Fruit fly (Drosophila melanogaster) whole organism, embryonic: ENCODE data around the gene CG42305.

Experiments
- B-H1 ChIP-seq: fragments of 200-800 bp; sonication (Bioruptor generic); IDR thresholded peaks from 3 replicates; pipeline ENCODE4 v1.3.6; 2022; ENCODE audit warnings: missing biosample characterization, missing genetic modification characterization
- B-H2 ChIP-seq: fragments of 200-800 bp; sonication (Bioruptor generic); optimal IDR thresholded peaks from 2 replicates; lab custom pipeline; 2018; ENCODE audit warnings: missing biosample characterization, mild to moderate bottlenecking, missing genetic modification characterization
- CG11247 ChIP-seq: fragments of 200-800 bp; sonication (Bioruptor generic); IDR thresholded peaks from 2 replicates; pipeline ENCODE4 v1.3.6; 2022; ENCODE audit warnings: missing biosample characterization, missing genetic modification characterization
- CG11723 ChIP-seq: fragments of 200-800 bp; sonication (Bioruptor generic); optimal IDR thresholded peaks from 2 replicates; lab custom pipeline; 2017; ENCODE audit warnings: missing biosample characterization, mild to moderate bottlenecking, missing genetic modification characterization
- CG12071 ChIP-seq: fragments of 200-800 bp; sonication (Bioruptor generic); optimal IDR thresholded peaks from 3 replicates; lab custom pipeline; 2018; ENCODE audit warnings: missing biosample characterization, mild to moderate bottlenecking, missing genetic modification characterization
- CG12236 ChIP-seq: fragments of 200-800 bp; sonication (Bioruptor generic); optimal IDR thresholded peaks from 2 replicates; lab custom pipeline; 2016; ENCODE audit warnings: missing biosample characterization, missing genetic modification characterization
- CG13624 ChIP-seq: fragments of 200-800 bp; sonication (Bioruptor generic); optimal IDR thresholded peaks from 2 replicates; lab custom pipeline; 2016; ENCODE audit warnings: missing biosample characterization, missing genetic modification characterization
- CG14710 ChIP-seq: fragments of 200-800 bp; sonication (Bioruptor generic); optimal IDR thresholded peaks from 3 replicates; lab custom pipeline; 2019; ENCODE audit warnings: missing biosample characterization, mild to moderate bottlenecking, missing genetic modification characterization, moderate library complexity
- CG1647 ChIP-seq: fragments of 200-800 bp; sonication (Bioruptor generic); optimal IDR thresholded peaks from 3 replicates; lab custom pipeline; 2016; ENCODE audit warnings: missing biosample characterization, missing genetic modification characterization
- CG16863 ChIP-seq: fragments of 200-800 bp; sonication (Bioruptor generic); optimal IDR thresholded peaks from 3 replicates; lab custom pipeline; 2016; ENCODE audit warnings: missing biosample characterization, missing genetic modification characterization
- CG1792 ChIP-seq: fragments of 200-800 bp; sonication (Bioruptor generic); optimal IDR thresholded peaks from 2 replicates; lab custom pipeline; 2016; ENCODE audit warnings: missing biosample characterization, missing genetic modification characterization
- CG18262 ChIP-seq: fragments of 200-800 bp; optimal IDR thresholded peaks from 3 replicates; lab custom pipeline; 2019; ENCODE audit warnings: missing biosample characterization, mild to moderate bottlenecking, missing genetic modification characterization, moderate library complexity
- CG18764 ChIP-seq: fragments of 200-800 bp; sonication (Bioruptor generic); optimal IDR thresholded peaks from 3 replicates; lab custom pipeline; 2016; ENCODE audit warnings: missing biosample characterization, missing genetic modification characterization
- CG31224 ChIP-seq: fragments of 200-800 bp; sonication (Bioruptor generic); IDR thresholded peaks from 2 replicates; pipeline ENCODE4 v1.3.6; 2022; ENCODE audit warnings: missing biosample characterization, missing genetic modification characterization
- CG33557 ChIP-seq: fragments of 200-800 bp; sonication (Bioruptor generic); optimal IDR thresholded peaks from 2 replicates; lab custom pipeline; 2019; ENCODE audit warnings: missing biosample characterization, mild to moderate bottlenecking, missing genetic modification characterization, moderate library complexity
- CG34376 ChIP-seq: fragments of 200-800 bp; sonication (Bioruptor generic); optimal IDR thresholded peaks from 2 replicates; lab custom pipeline; 2018; ENCODE audit warnings: missing biosample characterization, mild to moderate bottlenecking, missing genetic modification characterization
- CG4282 ChIP-seq: fragments of 200-800 bp; sonication (Bioruptor generic); optimal IDR thresholded peaks from 2 replicates; lab custom pipeline; 2016; ENCODE audit warnings: missing biosample characterization, missing genetic modification characterization
- CG4707 ChIP-seq: fragments of 200-800 bp; sonication (Bioruptor generic); optimal IDR thresholded peaks from 2 replicates; lab custom pipeline; 2018; ENCODE audit warnings: missing biosample characterization, mild to moderate bottlenecking, missing genetic modification characterization, moderate library complexity
- CG4730 ChIP-seq: fragments of 200-800 bp; sonication (Bioruptor generic); IDR thresholded peaks from 2 replicates; pipeline ENCODE4 v1.3.6; 2022; ENCODE audit warnings: missing biosample characterization, missing genetic modification characterization
- CG6765 ChIP-seq: fragments of 200-800 bp; sonication (Bioruptor generic); optimal IDR thresholded peaks from 3 replicates; lab custom pipeline; 2017; ENCODE audit warnings: missing biosample characterization, mild to moderate bottlenecking, missing genetic modification characterization
- Elba2 ChIP-seq: fragments of 200-800 bp; sonication (Bioruptor generic); optimal IDR thresholded peaks from 3 replicates; lab custom pipeline; 2016; ENCODE audit warnings: missing biosample characterization, missing genetic modification characterization
- Gug ChIP-seq: fragments of 200-800 bp; sonication (Bioruptor generic); IDR thresholded peaks from 4 replicates; pipeline ENCODE4 v1.3.6; 2022; ENCODE audit warnings: missing biosample characterization, missing genetic modification characterization
- HLHmδ ChIP-seq: fragments of 200-800 bp; sonication (Bioruptor generic); optimal IDR thresholded peaks from 2 replicates; lab custom pipeline; 2018; ENCODE audit warnings: missing biosample characterization, mild to moderate bottlenecking, missing genetic modification characterization, moderate library complexity
- Kr ChIP-seq: fragments of 200-800 bp; sonication (Bioruptor generic); optimal IDR thresholded peaks from 2 replicates; lab custom pipeline; 2017; ENCODE audit warnings: missing biosample characterization, mild to moderate bottlenecking, missing genetic modification characterization
- Lpt ChIP-seq: fragments of >200 bp; optimal IDR thresholded peaks from 2 replicates; lab custom pipeline; 2018; ENCODE audit warnings: missing biosample characterization, missing genetic modification characterization
- Med ChIP-seq: fragments of 200-800 bp; sonication (Bioruptor generic); peaks from one replicate; lab custom pipeline; 2016; ENCODE audit warnings: missing biosample characterization, missing genetic modification characterization, mild to moderate bottlenecking, inconsistent platforms, moderate library complexity
- Mrtf ChIP-seq: fragments of 200-800 bp; sonication (Bioruptor generic); IDR thresholded peaks from 3 replicates; pipeline ENCODE4 v1.3.6; 2022; ENCODE audit warnings: missing biosample characterization, missing genetic modification characterization
- Myb ChIP-seq: fragments of 200-800 bp; sonication (Bioruptor generic); optimal IDR thresholded peaks from 2 replicates; lab custom pipeline; 2016; ENCODE audit warnings: missing biosample characterization, missing genetic modification characterization
- Optix ChIP-seq: fragments of 200-800 bp; sonication (Bioruptor generic); IDR thresholded peaks from 3 replicates; pipeline ENCODE4 v1.3.6; 2022; ENCODE audit warnings: missing biosample characterization, missing genetic modification characterization
- Rx ChIP-seq: fragments of 200-800 bp; sonication (Bioruptor generic); IDR thresholded peaks from 2 replicates; pipeline ENCODE4 v1.3.6; 2022; ENCODE audit warnings: missing biosample characterization, missing genetic modification characterization
- Stat92E ChIP-seq, 3 experiments: fragments of >200 bp in 2 of 3; fragments of 200-800 bp in 1 of 3; sonication (Bioruptor generic) in 1 of 3; optimal IDR thresholded peaks; 2 replicates each; lab custom pipeline; 2017 to 2019; ENCODE audit warnings: missing biosample characterization in 3 of 3, missing genetic modification characterization in 3 of 3, mild to moderate bottlenecking in 1 of 3, moderate library complexity in 1 of 3
- abd-A ChIP-seq: fragments of 200-800 bp; sonication (Bioruptor generic); optimal IDR thresholded peaks from 3 replicates; lab custom pipeline; 2019; ENCODE audit warnings: missing biosample characterization, mild to moderate bottlenecking, missing genetic modification characterization, moderate library complexity
- al ChIP-seq: fragments of 200-800 bp; sonication (Bioruptor generic); IDR thresholded peaks from 2 replicates; pipeline ENCODE4 v1.3.6; 2022; ENCODE audit warnings: missing biosample characterization, missing genetic modification characterization
- ase ChIP-seq: fragments of 200-800 bp; sonication (Bioruptor generic); IDR thresholded peaks from 3 replicates; pipeline ENCODE4 v1.3.6; 2022; ENCODE audit warnings: missing biosample characterization, missing genetic modification characterization
- cas ChIP-seq: fragments of 200-800 bp; sonication (Bioruptor generic); IDR thresholded peaks from 2 replicates; pipeline ENCODE4 v1.3.6; 2022; ENCODE audit warnings: missing biosample characterization, missing genetic modification characterization
- chif ChIP-seq, 2 experiments: fragments of 200-800 bp; sonication (Bioruptor generic); optimal IDR thresholded peaks; 3 replicates each; lab custom pipeline; 2016; ENCODE audit warnings: missing biosample characterization in 2 of 2, missing genetic modification characterization in 2 of 2
- dm ChIP-seq: fragments of 200-800 bp; sonication (Bioruptor generic); optimal IDR thresholded peaks from 3 replicates; lab custom pipeline; 2016; ENCODE audit warnings: missing biosample characterization, missing genetic modification characterization
- dmrt11E ChIP-seq: fragments of 200-800 bp; sonication (Bioruptor generic); optimal IDR thresholded peaks from 3 replicates; lab custom pipeline; 2018; ENCODE audit warnings: missing biosample characterization, mild to moderate bottlenecking, missing genetic modification characterization, moderate library complexity
- emc ChIP-seq: fragments of 200-800 bp; sonication (Bioruptor generic); optimal IDR thresholded peaks from 2 replicates; lab custom pipeline; 2016; ENCODE audit warnings: missing biosample characterization, missing genetic modification characterization
- fd3F ChIP-seq: fragments of 200-800 bp; sonication (Bioruptor generic); optimal IDR thresholded peaks from 2 replicates; lab custom pipeline; 2018; ENCODE audit warnings: missing biosample characterization, mild to moderate bottlenecking, missing genetic modification characterization, moderate library complexity
- fu2 ChIP-seq: fragments of 200-800 bp; sonication (Bioruptor generic); optimal IDR thresholded peaks from 2 replicates; lab custom pipeline; 2016; ENCODE audit warnings: missing biosample characterization, missing genetic modification characterization
- kni ChIP-seq: fragments of 200-800 bp; sonication (Bioruptor generic); optimal IDR thresholded peaks from 3 replicates; lab custom pipeline; 2017; ENCODE audit warnings: mild to moderate bottlenecking, missing biosample characterization, missing genetic modification reagents, missing genetic modification characterization
- mam ChIP-seq: fragments of 200-800 bp; sonication (Bioruptor generic); optimal IDR thresholded peaks from 3 replicates; lab custom pipeline; 2016; ENCODE audit warnings: missing biosample characterization, missing genetic modification characterization
- mirr ChIP-seq: fragments of 200-800 bp; sonication (Bioruptor generic); optimal IDR thresholded peaks from 3 replicates; lab custom pipeline; 2018; ENCODE audit warnings: missing biosample characterization, mild to moderate bottlenecking, missing genetic modification characterization
- onecut ChIP-seq: fragments of 200-800 bp; sonication (Bioruptor generic); IDR thresholded peaks from 2 replicates; pipeline ENCODE4 v1.3.6; 2022; ENCODE audit warnings: missing biosample characterization, missing genetic modification characterization
- otp ChIP-seq: fragments of 200-800 bp; sonication (Bioruptor generic); IDR thresholded peaks from 3 replicates; pipeline ENCODE4, ENCODE4 v1.3.6; 2022; ENCODE audit warnings: missing biosample characterization, missing genetic modification characterization
- row ChIP-seq: fragments of 200-800 bp; sonication (Bioruptor generic); IDR thresholded peaks from 3 replicates; pipeline ENCODE4 v1.3.6; 2022; ENCODE audit warnings: missing biosample characterization, missing genetic modification characterization
- sd ChIP-seq: fragments of 200-800 bp; sonication (Bioruptor generic); optimal IDR thresholded peaks from 3 replicates; lab custom pipeline; 2018; ENCODE audit warnings: missing biosample characterization, mild to moderate bottlenecking, missing genetic modification characterization, moderate library complexity
- sens ChIP-seq: fragments of 200-800 bp; sonication (Bioruptor generic); peaks from one replicate; lab custom pipeline; 2016; ENCODE audit warnings: missing biosample characterization, missing genetic modification characterization
- sna ChIP-seq: fragments of 200-800 bp; sonication (Bioruptor generic); IDR thresholded peaks from 2 replicates; pipeline ENCODE4 v1.3.6; 2022; ENCODE audit warnings: missing biosample characterization, missing genetic modification characterization; ENCODE audit not compliant: partially characterized antibody
- tio ChIP-seq: fragments of 200-800 bp; sonication (Bioruptor generic); optimal IDR thresholded peaks from 2 replicates; lab custom pipeline; 2017; ENCODE audit warnings: missing biosample characterization, missing genetic modification characterization, inconsistent platforms
- zfh1 ChIP-seq: fragments of 200-800 bp; sonication (Bioruptor generic); IDR thresholded peaks from 3 replicates; pipeline ENCODE4 v1.3.6; 2022; ENCODE audit warnings: missing biosample characterization, missing genetic modification characterization

Gene CG42305

dm6 chr2L:18857635-18858059, 45.2 kb downstream of the CG42305 start (continued):
- TF ChIP-seq Stat92E (GFP tag; optimal IDR thresholded peaks at IDR 0.05; lab: Kevin White, UChicago) = no peak
- TF ChIP-seq CG1792 (GFP tag; lab: Kevin White, UChicago) = peak; percentile 60
- TF ChIP-seq Mrtf (GFP tag; lab: Robert Waterston, UW) = peak; percentile 72; the same call in 2 of the 3 replicates
- no peak for TF ChIP-seq abd-A (tag; lab: Kevin White, UChicago)
- TF ChIP-seq Gug (GFP tag; lab: Robert Waterston, UW) = peak; percentile 86
- TF ChIP-seq dm (GFP tag; lab: Kevin White, UChicago) = peak; percentile 77
- peak; percentile 82 for TF ChIP-seq CG34376 (GFP tag; lab: Kevin White, UChicago)
- peak; percentile 86 for TF ChIP-seq onecut (GFP tag; lab: Robert Waterston, UW)
- TF ChIP-seq sens (GFP tag; lab: Kevin White, UChicago) = peak; percentile 97
- peak; percentile 81 for TF ChIP-seq CG11247 (GFP tag; lab: Robert Waterston, UW)
- TF ChIP-seq CG31224 = peak; percentile 84
- TF ChIP-seq CG12071 (GFP tag; lab: Kevin White, UChicago) = peak; percentile 88
- TF ChIP-seq mirr (GFP tag; lab: Kevin White, UChicago) = peak; percentile 81
- peak; percentile 78 for TF ChIP-seq CG33557
- TF ChIP-seq CG13624 = peak; percentile 72
- peak; percentile 74 for TF ChIP-seq CG12236 (GFP tag; lab: Kevin White, UChicago)
- TF ChIP-seq CG14710 (tag; lab: Kevin White, UChicago) = peak; percentile 93
- TF ChIP-seq Kr (GFP tag; lab: Kevin White, UChicago) = no peak
- peak; percentile 97 for TF ChIP-seq Med (GFP tag; lab: Kevin White, UChicago)
- peak; percentile 91 for TF ChIP-seq CG18262
- peak; percentile 86 for TF ChIP-seq Rx (GFP tag; lab: Robert Waterston, UW)
- TF ChIP-seq otp (GFP tag; lab: Robert Waterston, UW) = peak; percentile 92
- peak; percentile 80 for TF ChIP-seq dmrt11E (tag; lab: Kevin White, UChicago)
- TF ChIP-seq zfh1 (GFP tag; lab: Robert Waterston, UW) = peak; percentile 86
- peak; percentile 81 for TF ChIP-seq CG6765
- TF ChIP-seq Optix (GFP tag; lab: Robert Waterston, UW) = peak; percentile 85
- TF ChIP-seq CG1647 (GFP tag; lab: Kevin White, UChicago) = peak; percentile 62
- peak; percentile 95 for TF ChIP-seq mam (GFP tag; lab: Kevin White, UChicago)
- peak; percentile 76 for TF ChIP-seq CG11723 (GFP tag; lab: Kevin White, UChicago)
- TF ChIP-seq HLHmδ (GFP tag; lab: Kevin White, UChicago) = no peak
- TF ChIP-seq fd3F (GFP tag; lab: Kevin White, UChicago) = peak; percentile 91
- peak; percentile 92 for TF ChIP-seq ase (GFP tag; lab: Robert Waterston, UW)
- TF ChIP-seq Elba2 = peak; percentile 43
- TF ChIP-seq tio (GFP tag; lab: Kevin White, UChicago) = peak; percentile 89
- TF ChIP-seq fu2 (GFP tag; lab: Kevin White, UChicago) = peak; percentile 82
- TF ChIP-seq Myb (GFP tag; lab: Kevin White, UChicago) = peak; percentile 74
- peak; percentile 82 for TF ChIP-seq CG16863 (GFP tag; lab: Kevin White, UChicago)
- TF ChIP-seq cas (GFP tag; lab: Robert Waterston, UW) = peak; percentile 78
- no peak for TF ChIP-seq sna (GFP tag; lab: Robert Waterston, UW)
- TF ChIP-seq kni (GFP tag; lab: Kevin White, UChicago) = peak; percentile 52
- TF ChIP-seq CG18764 (GFP tag; lab: Kevin White, UChicago) = peak; percentile 90
- peak; percentile 38 for TF ChIP-seq emc (GFP tag; lab: Kevin White, UChicago)
- peak; percentile 82 for TF ChIP-seq B-H1 (GFP tag; lab: Robert Waterston, UW)
- peak; percentile 92 for TF ChIP-seq B-H2
- peak; percentile 87 to 93 for TF ChIP-seq chif (GFP tag; optimal IDR thresholded peaks at IDR 0.05; lab: Kevin White, UChicago)
- TF ChIP-seq CG4730 (GFP tag; lab: Robert Waterston, UW) = peak; percentile 87
- TF ChIP-seq CG4282 (GFP tag; lab: Kevin White, UChicago) = peak; percentile 77
- peak; percentile 82 for TF ChIP-seq CG4707
- TF ChIP-seq Lpt = no peak
- TF ChIP-seq row (GFP tag; lab: Robert Waterston, UW) = peak; percentile 97
- TF ChIP-seq sd (tag; lab: Kevin White, UChicago) = peak; percentile 77
- TF ChIP-seq al = peak; percentile 89
